Worm (Caenorhabditis elegans) whole organism, midembryonic: ENCODE data around the gene F43C11.16.

Experiments
- T22C8.4 ChIP-seq: fragments of 200-800 bp; sonication (Bioruptor generic); IDR thresholded peaks from 2 replicates; pipeline ENCODE4 v1.3.6; 2022; ENCODE audit warnings: missing genetic modification characterization, missing compliant biosample characterization
- cog-1 ChIP-seq: sonication (generic microtip); optimal IDR thresholded peaks from 2 replicates; lab custom pipeline; 2016; ENCODE audit warnings: missing genetic modification characterization, missing compliant biosample characterization
- flt-1 ChIP-seq: fragments of 200-800 bp; sonication (Bioruptor generic); IDR thresholded peaks from 2 replicates; pipeline ENCODE4 v1.3.6; 2022; ENCODE audit warnings: missing genetic modification characterization, missing compliant biosample characterization
- klf-2 ChIP-seq: fragments of 200-800 bp; sonication (Bioruptor generic); conservative IDR thresholded peaks from 2 replicates; pipeline ENCODE4 v1.3.6; 2022; ENCODE audit warnings: missing genetic modification reagents, missing genetic modification characterization, missing compliant biosample characterization
- med-1 ChIP-seq: sonication (generic microtip); optimal IDR thresholded peaks from 2 replicates; lab custom pipeline; 2017; ENCODE audit warnings: missing genetic modification characterization, mild to moderate bottlenecking, missing compliant biosample characterization, antibody characterized with exemption, missing genetic modification reagents; ENCODE audit not compliant: insufficient read depth
- ref-1 ChIP-seq: fragments of 200-800 bp; sonication (Bioruptor generic); conservative IDR thresholded peaks from 2 replicates; pipeline ENCODE4 v1.3.6; 2022; ENCODE audit warnings: missing genetic modification reagents, missing genetic modification characterization, missing compliant biosample characterization
- tab-1 ChIP-seq: fragments of 200-800 bp; sonication (Bioruptor generic); IDR thresholded peaks from 2 replicates; pipeline ENCODE4 v1.3.6; 2022; ENCODE audit warnings: missing genetic modification characterization, missing compliant biosample characterization
- ztf-23 ChIP-seq: fragments of 200-800 bp; sonication (Bioruptor generic); IDR thresholded peaks from 2 replicates; pipeline ENCODE4 v1.3.6; 2022; ENCODE audit warnings: missing genetic modification reagents, missing genetic modification characterization, missing compliant biosample characterization
- ztf-29 ChIP-seq: fragments of 200-800 bp; sonication (Bioruptor generic); IDR thresholded peaks from 2 replicates; pipeline ENCODE4 v1.3.6; 2022; ENCODE audit warnings: missing genetic modification reagents, missing genetic modification characterization, missing compliant biosample characterization

- TF ChIP-seq ref-1 (GFP tag; lab: Robert Waterston, UW) (no peak), flt-1 (GFP tag; lab: Robert Waterston, UW) (no peak), T22C8.4 (GFP tag; lab: Robert Waterston, UW) (no peak), klf-2 (no peak), med-1 (no peak), ztf-29 (GFP tag; lab: Robert Waterston, UW) (no peak), ztf-23 (no peak), cog-1 (tag; lab: Kevin White, UChicago) (no peak), tab-1 (GFP tag; lab: Robert Waterston, UW) (no peak)
Observed at ce11 chrII:2379673-2380072, 19.8 kb upstream of the F43C11.16 start.
